Fruit fly (Drosophila melanogaster): Measurements from ENCODE around the gene Alg14.

- peak; percentile 26 for TF ChIP-seq Sox102F (GFP tag; optimal IDR thresholded peaks at IDR 0.05)
- no peak for TF ChIP-seq Sox15 (GFP tag; optimal IDR thresholded peaks at IDR 0.05)
- peak; percentile 26 for TF ChIP-seq Hr39 (GFP tag; optimal IDR thresholded peaks at IDR 0.05)
- no peak for TF ChIP-seq eg (GFP tag; IDR thresholded peaks at IDR 0.05)
- TF ChIP-seq CG32006 (GFP tag; optimal IDR thresholded peaks at IDR 0.05), result no peak
- no peak for TF ChIP-seq CG8632 (GFP tag; optimal IDR thresholded peaks at IDR 0.05)
- peak; percentile 10 for TF ChIP-seq CG16779 (tag; optimal IDR thresholded peaks at IDR 0.05)
- TF ChIP-seq net (GFP tag; optimal IDR thresholded peaks at IDR 0.05), result no peak
- TF ChIP-seq Eip78C (GFP tag), result peak; percentile 54
- TF ChIP-seq Gug (GFP tag; IDR thresholded peaks at IDR 0.05), result no peak
- peak; percentile 30 for TF ChIP-seq Eip75B (GFP tag; optimal IDR thresholded peaks at IDR 0.05)
- no peak for TF ChIP-seq CG11294 (GFP tag; IDR thresholded peaks at IDR 0.05)
Measured at dm6 chrX:15449490-15450326, 22.3 kb upstream of the Alg14 start, which contains the start of the genes Scamp and Ahcy.

Data from whole organism, prepupa.